Fruit fly (Drosophila melanogaster) whole organism, pupa: ENCODE measurements around the gene GluClalpha.

Experiments
- CG10348 ChIP-seq: fragments of 200-800 bp; sonication (Bioruptor generic); IDR thresholded peaks from 2 replicates; pipeline ENCODE4 v1.3.6; 2022; ENCODE audit warnings: missing biosample characterization, missing genetic modification characterization
- CG12605 ChIP-seq: fragments of 200-800 bp; sonication (Bioruptor generic); IDR thresholded peaks from 2 replicates; pipeline ENCODE4 v1.3.6; 2022; ENCODE audit warnings: missing biosample characterization, missing genetic modification characterization
- CG13204 ChIP-seq: fragments of 200-800 bp; sonication (Bioruptor generic); optimal IDR thresholded peaks from 2 replicates; lab custom pipeline; 2018; ENCODE audit warnings: missing biosample characterization, mild to moderate bottlenecking, missing genetic modification characterization, moderate library complexity
- CG4496 ChIP-seq: fragments of 200-800 bp; sonication (Bioruptor generic); IDR thresholded peaks from 3 replicates; pipeline ENCODE4 v1.3.6; 2022; ENCODE audit warnings: missing biosample characterization, missing genetic modification characterization
- CG8301 ChIP-seq: fragments of 200-800 bp; sonication (Bioruptor generic); optimal IDR thresholded peaks from 2 replicates; lab custom pipeline; 2018; ENCODE audit warnings: missing biosample characterization, mild to moderate bottlenecking, missing genetic modification characterization
- D1 ChIP-seq: fragments of 200-800 bp; sonication (Bioruptor generic); optimal IDR thresholded peaks from 2 replicates; lab custom pipeline; 2018; ENCODE audit warnings: missing biosample characterization, mild to moderate bottlenecking, missing genetic modification characterization, moderate library complexity
- EcR ChIP-seq: fragments of 200-800 bp; sonication (Bioruptor generic); optimal IDR thresholded peaks from 3 replicates; lab custom pipeline; 2019; ENCODE audit warnings: missing biosample characterization, missing genetic modification characterization, mild to moderate bottlenecking, moderate library complexity, missing genetic modification reagents
- Pif1A ChIP-seq: fragments of 200-800 bp; sonication (Bioruptor generic); optimal IDR thresholded peaks from 3 replicates; lab custom pipeline; 2016; ENCODE audit warnings: missing biosample characterization, missing genetic modification characterization
- Snoo ChIP-seq: fragments of 200-800 bp; sonication (Bioruptor generic); optimal IDR thresholded peaks from 3 replicates; lab custom pipeline; 2017; ENCODE audit warnings: missing biosample characterization, mild to moderate bottlenecking, missing genetic modification characterization, inconsistent platforms
- fd96Ca ChIP-seq: fragments of 200-800 bp; sonication (Bioruptor generic); IDR thresholded peaks from 3 replicates; pipeline ENCODE4 v1.3.6; 2022; ENCODE audit warnings: missing biosample characterization, missing genetic modification characterization
- rn ChIP-seq: fragments of 200-800 bp; sonication (Bioruptor generic); IDR thresholded peaks from 2 replicates; pipeline ENCODE4 v1.3.6; 2022; ENCODE audit warnings: missing biosample characterization, missing genetic modification characterization

dm6 chr3R:19801752-19802151 is 71.2 kb downstream of the GluClalpha start:
- TF ChIP-seq fd96Ca (GFP tag; lab: Robert Waterston, UW) (no peak), D1 (tag; lab: Kevin White, UChicago) (no peak), CG12605 (GFP tag; lab: Robert Waterston, UW) (no peak), rn (no peak), Pif1A (GFP tag; lab: Kevin White, UChicago) (no peak), CG13204 (GFP tag; lab: Kevin White, UChicago) (no peak), CG8301 (tag; lab: Kevin White, UChicago) (no peak), CG4496 (GFP tag; lab: Robert Waterston, UW) (no peak), CG10348 (no peak), Snoo (tag; lab: Kevin White, UChicago) (no peak), EcR (no peak)
